Worm (Caenorhabditis elegans): ENCODE results near the gene T15B7.15.

The T15B7.15 gene

DNA sequence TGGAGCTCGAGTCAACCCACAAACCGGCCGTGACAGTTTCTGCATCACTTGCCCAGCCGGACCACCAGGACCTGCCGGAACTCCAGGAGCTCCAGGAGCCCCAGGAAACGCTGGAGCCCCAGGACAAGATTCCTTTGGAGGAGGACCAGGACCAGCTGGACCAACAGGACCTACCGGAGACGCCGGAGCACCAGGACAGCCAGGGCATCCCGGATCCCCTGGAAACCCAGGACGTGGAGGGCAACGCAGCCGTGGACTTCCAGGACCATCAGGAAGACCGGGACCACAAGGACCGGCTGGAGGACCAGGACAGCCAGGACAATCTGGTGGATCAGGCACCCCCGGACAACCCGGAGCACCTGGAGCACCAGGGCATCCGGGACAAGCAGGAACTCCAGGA lies 8.4 kb downstream of the T15B7.15 start:
- TF ChIP-seq ztf-23 (GFP tag; IDR thresholded peaks at IDR 0.05) = no peak
- no peak for TF ChIP-seq klf-2 (GFP tag; conservative IDR thresholded peaks at IDR 0.05)
- TF ChIP-seq ref-1 (GFP tag; conservative IDR thresholded peaks at IDR 0.05) = no peak
- TF ChIP-seq T22C8.4 (GFP tag; IDR thresholded peaks at IDR 0.05) = no peak
- TF ChIP-seq ztf-29 (GFP tag; IDR thresholded peaks at IDR 0.05) = no peak

DNA sequence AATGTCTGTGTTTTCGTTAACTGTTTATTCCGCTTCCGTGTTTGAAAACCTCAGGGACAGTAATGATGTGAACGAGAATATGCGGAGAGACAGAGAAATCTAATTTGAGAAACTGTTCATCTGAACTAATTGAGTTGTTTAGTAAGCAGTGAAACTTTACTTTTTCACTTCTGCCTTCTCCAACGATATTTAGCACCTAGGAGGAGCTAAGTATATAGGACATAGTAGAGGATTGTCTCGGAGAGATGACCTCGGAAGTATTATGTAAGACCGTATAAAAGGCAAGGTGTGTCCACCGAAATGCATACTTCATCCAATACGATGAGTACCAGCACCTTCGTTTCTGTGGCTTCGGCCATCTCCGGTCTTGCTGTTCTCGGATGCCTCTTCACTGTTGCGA lies 9.1 kb downstream of the T15B7.15 start, which contains the start of gene col-141:
TSS of gene col-141 (plus strand) at position 301 of the 400 bp plus-strand sequence.
- TF ChIP-seq ztf-23 (GFP tag; IDR thresholded peaks at IDR 0.05) = no peak
- no peak for TF ChIP-seq cog-1 (tag; optimal IDR thresholded peaks at IDR 0.05)
- TF ChIP-seq tab-1 (GFP tag; IDR thresholded peaks at IDR 0.05) = no peak
- TF ChIP-seq med-1 (GFP tag; optimal IDR thresholded peaks at IDR 0.05; ENCODE audit: insufficient read depth) = no peak
- TF ChIP-seq T22C8.4 (GFP tag; IDR thresholded peaks at IDR 0.05) = no peak
- TF ChIP-seq ref-1 (GFP tag; conservative IDR thresholded peaks at IDR 0.05) = no peak

DNA sequence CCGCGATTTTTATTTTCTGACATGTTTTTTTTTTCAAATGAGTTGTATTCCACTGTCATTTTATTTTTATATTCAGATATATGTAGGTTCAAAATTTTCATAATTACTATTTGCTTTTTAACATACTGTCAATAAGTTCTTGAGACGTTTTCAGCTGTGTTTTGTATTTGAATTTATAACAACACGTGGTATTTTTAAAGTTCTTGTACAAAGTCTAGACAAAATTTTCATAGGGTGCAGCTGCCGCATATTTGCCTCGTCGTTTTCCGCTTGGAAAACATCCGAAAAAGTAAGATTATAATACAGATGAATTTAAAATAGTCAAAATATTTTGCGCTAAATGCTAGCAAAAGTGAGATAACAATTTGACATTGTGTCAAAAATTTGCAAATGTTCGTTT lies 9.7 kb downstream of the T15B7.15 start, which contains the start of gene dmsr-15:
TSS of gene dmsr-15 (minus strand) at position 101 of the 400 bp plus-strand sequence.
- no peak for TF ChIP-seq ztf-29 (GFP tag; IDR thresholded peaks at IDR 0.05)
- TF ChIP-seq flt-1 (GFP tag; IDR thresholded peaks at IDR 0.05) = no peak
- no peak for TF ChIP-seq cog-1 (tag; optimal IDR thresholded peaks at IDR 0.05)
- TF ChIP-seq klf-2 (GFP tag; conservative IDR thresholded peaks at IDR 0.05) = no peak
- no peak for TF ChIP-seq ztf-23 (GFP tag; IDR thresholded peaks at IDR 0.05)
- no peak for TF ChIP-seq T22C8.4 (GFP tag; IDR thresholded peaks at IDR 0.05)
- no peak for TF ChIP-seq ref-1 (GFP tag; conservative IDR thresholded peaks at IDR 0.05)
- no peak for TF ChIP-seq med-1 (GFP tag; optimal IDR thresholded peaks at IDR 0.05; ENCODE audit: insufficient read depth)
- no peak for TF ChIP-seq tab-1 (GFP tag; IDR thresholded peaks at IDR 0.05)

DNA sequence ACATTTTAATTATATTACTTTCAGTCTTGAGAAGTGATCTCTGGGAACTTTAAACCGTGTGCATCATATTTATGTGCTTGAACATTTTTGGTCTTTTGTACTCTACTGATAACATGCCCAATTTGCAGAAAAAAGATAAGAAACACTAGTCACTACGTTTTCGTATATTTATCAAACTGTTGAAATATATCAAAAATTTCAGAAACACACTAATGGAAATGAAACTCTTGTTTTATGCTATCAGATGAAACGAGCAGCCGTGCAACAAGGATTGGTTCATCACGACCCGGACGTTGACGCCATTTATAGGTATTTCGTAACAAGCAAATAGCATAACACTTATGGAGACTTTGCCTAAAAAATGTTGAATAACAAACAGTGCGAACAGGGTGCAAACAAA lies 15.0 kb downstream of the T15B7.15 start:
- TF ChIP-seq flt-1 (GFP tag; IDR thresholded peaks at IDR 0.05) = no peak
- TF ChIP-seq ref-1 (GFP tag; conservative IDR thresholded peaks at IDR 0.05) = no peak
- TF ChIP-seq ztf-23 (GFP tag; IDR thresholded peaks at IDR 0.05) = no peak
- no peak for TF ChIP-seq tab-1 (GFP tag; IDR thresholded peaks at IDR 0.05)
- TF ChIP-seq cog-1 (tag; optimal IDR thresholded peaks at IDR 0.05) = no peak
- no peak for TF ChIP-seq klf-2 (GFP tag; conservative IDR thresholded peaks at IDR 0.05)
- TF ChIP-seq ztf-29 (GFP tag; IDR thresholded peaks at IDR 0.05) = no peak
- TF ChIP-seq med-1 (GFP tag; optimal IDR thresholded peaks at IDR 0.05; ENCODE audit: insufficient read depth) = no peak
- TF ChIP-seq T22C8.4 (GFP tag; IDR thresholded peaks at IDR 0.05) = no peak

DNA sequence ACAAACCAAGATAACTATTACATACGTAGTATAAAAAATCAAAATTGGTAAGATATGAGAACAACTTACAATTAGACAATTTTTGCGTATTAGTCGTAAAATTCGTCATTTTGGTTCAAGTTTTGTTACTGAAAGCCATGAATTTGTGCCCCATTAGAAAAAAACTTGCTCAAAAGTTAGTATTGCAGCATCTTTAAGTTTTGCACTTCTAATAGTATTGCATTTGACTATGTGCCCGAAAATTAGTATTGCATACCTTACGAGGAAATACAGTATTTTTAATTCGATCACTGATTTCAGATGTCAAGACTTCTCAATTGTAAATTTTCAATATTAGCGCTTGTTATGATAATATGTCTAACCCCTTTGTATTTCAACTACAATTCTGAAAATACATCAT lies 17.0 kb downstream of the T15B7.15 start, which contains the start of gene T15B7.8:
TSS of gene T15B7.8 (plus strand) at position 301 of the 400 bp plus-strand sequence.
- TF ChIP-seq cog-1 (tag; optimal IDR thresholded peaks at IDR 0.05) (no peak), klf-2 (GFP tag; conservative IDR thresholded peaks at IDR 0.05) (no peak), flt-1 (GFP tag; IDR thresholded peaks at IDR 0.05) (no peak), T22C8.4 (GFP tag; IDR thresholded peaks at IDR 0.05) (no peak), ref-1 (GFP tag; conservative IDR thresholded peaks at IDR 0.05) (no peak), tab-1 (GFP tag; IDR thresholded peaks at IDR 0.05) (no peak), ztf-23 (GFP tag; IDR thresholded peaks at IDR 0.05) (no peak), ztf-29 (GFP tag; IDR thresholded peaks at IDR 0.05) (no peak), med-1 (GFP tag; optimal IDR thresholded peaks at IDR 0.05; ENCODE audit: insufficient read depth) (no peak)

DNA sequence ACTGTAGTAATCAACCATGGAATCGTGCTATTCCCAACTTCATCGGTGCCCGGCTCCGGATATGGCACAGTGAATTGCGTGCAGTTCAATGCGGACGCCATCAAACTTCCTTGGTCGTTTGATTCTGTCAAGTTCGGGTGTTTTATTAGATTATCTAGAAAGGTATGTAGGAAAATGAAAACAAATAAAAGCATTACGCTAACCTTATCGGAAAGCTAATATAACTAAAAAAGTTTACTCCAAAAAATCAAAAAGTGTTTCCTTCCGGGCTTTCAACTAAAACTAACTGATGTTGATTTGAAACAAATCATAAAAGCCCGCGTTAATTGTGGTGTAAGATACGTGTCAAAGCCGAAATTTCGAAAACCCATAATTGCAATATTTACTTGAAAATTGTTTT lies 18.7 kb downstream of the T15B7.15 start, which contains the start of gene dmsr-13:
TSS of gene dmsr-13 (minus strand) at position 101 of the 400 bp plus-strand sequence.
- no peak for TF ChIP-seq med-1 (GFP tag; optimal IDR thresholded peaks at IDR 0.05; ENCODE audit: insufficient read depth)
- TF ChIP-seq ztf-29 (GFP tag; IDR thresholded peaks at IDR 0.05) = no peak
- no peak for TF ChIP-seq ztf-23 (GFP tag; IDR thresholded peaks at IDR 0.05)
- TF ChIP-seq tab-1 (GFP tag; IDR thresholded peaks at IDR 0.05) = no peak
- no peak for TF ChIP-seq cog-1 (tag; optimal IDR thresholded peaks at IDR 0.05)
- no peak for TF ChIP-seq ref-1 (GFP tag; conservative IDR thresholded peaks at IDR 0.05)
- TF ChIP-seq T22C8.4 (GFP tag; IDR thresholded peaks at IDR 0.05) = no peak
- no peak for TF ChIP-seq flt-1 (GFP tag; IDR thresholded peaks at IDR 0.05)
- TF ChIP-seq klf-2 (GFP tag; conservative IDR thresholded peaks at IDR 0.05) = no peak

DNA sequence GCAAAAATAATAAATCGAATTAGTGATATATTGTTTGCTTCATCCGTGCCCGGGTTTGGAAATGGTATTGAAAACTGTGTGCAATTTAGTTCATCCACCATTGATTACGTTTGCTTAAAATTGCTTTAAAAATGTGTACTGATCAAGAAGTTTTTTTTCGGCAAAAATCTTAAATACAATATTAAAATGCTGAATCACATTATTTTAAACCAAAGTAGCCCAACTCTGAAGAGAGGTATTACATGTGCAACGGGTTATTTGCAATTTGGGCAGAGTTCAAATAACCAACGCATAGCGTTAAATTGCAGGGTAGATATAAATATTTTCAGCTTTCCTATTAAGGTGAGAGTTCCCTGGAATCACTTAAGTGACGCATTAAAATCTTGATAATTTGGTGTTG lies 21.3 kb downstream of the T15B7.15 start, which contains the start of gene dmsr-14:
TSS of gene dmsr-14 (minus strand) at position 101 of the 400 bp plus-strand sequence.
- no peak for TF ChIP-seq ref-1 (GFP tag; conservative IDR thresholded peaks at IDR 0.05)
- no peak for TF ChIP-seq med-1 (GFP tag; optimal IDR thresholded peaks at IDR 0.05; ENCODE audit: insufficient read depth)
- TF ChIP-seq cog-1 (tag; optimal IDR thresholded peaks at IDR 0.05) = no peak
- TF ChIP-seq ztf-29 (GFP tag; IDR thresholded peaks at IDR 0.05) = no peak
- TF ChIP-seq klf-2 (GFP tag; conservative IDR thresholded peaks at IDR 0.05) = no peak
- no peak for TF ChIP-seq tab-1 (GFP tag; IDR thresholded peaks at IDR 0.05)
- no peak for TF ChIP-seq T22C8.4 (GFP tag; IDR thresholded peaks at IDR 0.05)
- TF ChIP-seq ztf-23 (GFP tag; IDR thresholded peaks at IDR 0.05) = no peak
- no peak for TF ChIP-seq flt-1 (GFP tag; IDR thresholded peaks at IDR 0.05)

DNA sequence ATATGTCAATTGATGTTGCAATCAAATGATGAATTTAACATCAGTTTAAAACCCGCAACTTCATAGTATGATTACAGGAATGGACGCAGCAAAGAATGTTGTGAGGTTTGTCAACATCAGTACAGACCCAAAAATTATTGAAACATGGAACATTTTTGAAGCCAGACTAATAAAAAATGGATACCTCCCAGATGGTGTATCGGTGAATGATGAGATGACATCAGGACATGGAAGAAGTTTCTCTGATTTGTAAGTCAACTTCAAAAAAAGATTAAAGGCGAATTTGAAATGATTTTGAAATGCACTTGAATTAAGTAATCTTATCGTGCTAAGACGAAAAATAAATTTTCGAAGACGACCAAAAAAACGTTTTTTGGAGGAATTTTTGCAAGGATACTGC lies 24.6 kb downstream of the T15B7.15 start:
- no peak for TF ChIP-seq ref-1 (GFP tag; conservative IDR thresholded peaks at IDR 0.05)
- no peak for TF ChIP-seq med-1 (GFP tag; optimal IDR thresholded peaks at IDR 0.05; ENCODE audit: insufficient read depth)
- TF ChIP-seq ztf-23 (GFP tag; IDR thresholded peaks at IDR 0.05) = no peak
- TF ChIP-seq cog-1 (tag; optimal IDR thresholded peaks at IDR 0.05) = no peak
- no peak for TF ChIP-seq T22C8.4 (GFP tag; IDR thresholded peaks at IDR 0.05)
- no peak for TF ChIP-seq flt-1 (GFP tag; IDR thresholded peaks at IDR 0.05)
- TF ChIP-seq tab-1 (GFP tag; IDR thresholded peaks at IDR 0.05) = no peak
- no peak for TF ChIP-seq ztf-29 (GFP tag; IDR thresholded peaks at IDR 0.05)
- TF ChIP-seq klf-2 (GFP tag; conservative IDR thresholded peaks at IDR 0.05) = no peak

DNA sequence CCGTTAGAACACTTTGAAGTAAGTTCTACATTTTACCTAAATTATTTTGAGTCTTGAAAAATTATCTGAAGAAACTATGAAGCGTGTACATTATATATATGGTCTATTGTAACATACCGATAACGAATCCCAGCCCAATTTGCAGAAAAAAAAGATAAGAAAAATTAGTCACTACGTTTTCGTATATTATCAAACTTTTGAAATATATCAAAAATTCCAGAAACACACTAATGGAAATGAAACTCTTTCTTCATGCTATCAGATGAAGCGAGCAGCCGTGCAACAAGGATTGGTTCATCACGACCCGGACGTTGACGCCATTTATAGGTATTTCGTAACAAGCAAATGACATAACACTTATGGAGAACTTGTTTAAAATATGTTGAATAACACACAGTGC lies 26.6 kb downstream of the T15B7.15 start:
- no peak for TF ChIP-seq ztf-23 (GFP tag; IDR thresholded peaks at IDR 0.05)
- no peak for TF ChIP-seq klf-2 (GFP tag; conservative IDR thresholded peaks at IDR 0.05)
- no peak for TF ChIP-seq ref-1 (GFP tag; conservative IDR thresholded peaks at IDR 0.05)

DNA sequence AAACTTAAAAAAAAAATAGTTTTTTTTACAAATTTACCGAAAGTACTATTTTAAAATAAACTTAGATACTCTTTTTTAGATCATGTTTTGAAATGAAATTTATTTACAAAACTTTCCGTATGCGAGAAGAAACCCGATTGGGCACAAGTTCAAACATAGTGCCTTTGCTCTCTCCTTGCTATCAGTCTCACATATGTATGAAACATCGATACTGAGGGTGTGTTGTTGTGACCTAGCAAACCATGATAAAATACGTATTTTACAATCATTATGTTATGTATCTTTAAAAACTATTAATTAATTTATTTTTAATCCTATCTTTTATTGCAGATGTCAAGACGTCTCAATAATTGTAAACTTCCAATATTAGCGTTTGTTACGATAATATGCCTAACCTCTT lies 28.4 kb downstream of the T15B7.15 start:
- TF ChIP-seq cog-1 (tag; optimal IDR thresholded peaks at IDR 0.05) (no peak), tab-1 (GFP tag; IDR thresholded peaks at IDR 0.05) (no peak), ztf-29 (GFP tag; IDR thresholded peaks at IDR 0.05) (no peak)
